Worm (Caenorhabditis elegans) whole organism, L4 larva: ENCODE results near the gene rme-6.

Source experiments
- F26F4.8 ChIP-seq: fragments of 200-800 bp; sonication (Bioruptor generic); conservative IDR thresholded peaks from 2 replicates; pipeline ENCODE4 v1.3.6; 2022; ENCODE audit warnings: missing genetic modification characterization, missing compliant biosample characterization
- mxl-2 ChIP-seq: fragments of 200-800 bp; sonication (Bioruptor generic); conservative IDR thresholded peaks from 2 replicates; pipeline ENCODE4 v1.3.6; 2022; ENCODE audit warnings: missing genetic modification reagents, missing genetic modification characterization, missing compliant biosample characterization
- ztf-11 ChIP-seq: fragments of 150-350 bp; optimal IDR thresholded peaks from 2 replicates; lab custom pipeline; 2014; ENCODE audit warnings: missing biosample characterization, missing genetic modification characterization

- TF ChIP-seq ztf-11 (tag; lab: Kevin White, UChicago) (no peak), mxl-2 (GFP tag; lab: Robert Waterston, UW) (no peak), F26F4.8 (GFP tag; lab: Robert Waterston, UW) (no peak)
Measured at ce11 chrX:1124146-1124545, 27.2 kb downstream of the rme-6 start, which contains the start of gene C05D9.9.
